Fruit fly (Drosophila melanogaster) whole organism, embryonic: ENCODE data around the gene vers.
A peak's percentile ranks its signal among the peaks of the same experiment; 100 is the strongest.

ENCODE experiments used
- Ada2b ChIP-seq: fragments of 200-800 bp; sonication (Bioruptor generic); IDR thresholded peaks from 2 replicates; pipeline ENCODE4 v1.3.6; 2022; ENCODE audit warnings: missing biosample characterization, missing genetic modification characterization
- Antp ChIP-seq: fragments of 200-800 bp; sonication (Bioruptor generic); optimal IDR thresholded peaks from 3 replicates; lab custom pipeline; 2016; ENCODE audit warnings: missing biosample characterization, missing genetic modification characterization
- Atf6 ChIP-seq: fragments of 200-800 bp; sonication (Bioruptor generic); IDR thresholded peaks from 2 replicates; pipeline ENCODE4 v1.3.6; 2022; ENCODE audit warnings: missing biosample characterization, missing genetic modification characterization
- Bdp1 ChIP-seq: fragments of 200-800 bp; sonication (Bioruptor generic); optimal IDR thresholded peaks from 3 replicates; lab custom pipeline; 2016; ENCODE audit warnings: missing biosample characterization, missing genetic modification characterization
- CG12155 ChIP-seq: fragments of 200-800 bp; sonication (Bioruptor generic); optimal IDR thresholded peaks from 3 replicates; lab custom pipeline; 2016; ENCODE audit warnings: missing biosample characterization, missing genetic modification characterization
- CG12219 ChIP-seq: fragments of 200-800 bp; sonication (Bioruptor generic); optimal IDR thresholded peaks from 3 replicates; lab custom pipeline; 2018; ENCODE audit warnings: missing biosample characterization, mild to moderate bottlenecking, missing genetic modification characterization
- CG12236 ChIP-seq: fragments of 200-800 bp; sonication (Bioruptor generic); optimal IDR thresholded peaks from 2 replicates; lab custom pipeline; 2016; ENCODE audit warnings: missing biosample characterization, missing genetic modification characterization
- CG1233 ChIP-seq: fragments of 200-800 bp; sonication (Bioruptor generic); optimal IDR thresholded peaks from 4 replicates; lab custom pipeline; 2018; ENCODE audit warnings: missing biosample characterization, mild to moderate bottlenecking, missing genetic modification characterization
- CG13424 ChIP-seq: fragments of 200-800 bp; sonication (Bioruptor generic); optimal IDR thresholded peaks from 2 replicates; lab custom pipeline; 2019; ENCODE audit warnings: missing biosample characterization, mild to moderate bottlenecking, missing genetic modification characterization, moderate library complexity
- CG17186 ChIP-seq: fragments of 200-800 bp; sonication (Bioruptor generic); optimal IDR thresholded peaks from 3 replicates; lab custom pipeline; 2017; ENCODE audit warnings: missing biosample characterization, missing genetic modification reagents, missing genetic modification characterization
- CG17361 ChIP-seq: fragments of 200-800 bp; sonication (Bioruptor generic); IDR thresholded peaks from 3 replicates; pipeline ENCODE4 v1.3.6; 2022; ENCODE audit warnings: missing biosample characterization, missing genetic modification characterization
- CG3163 ChIP-seq: fragments of 200-800 bp; sonication (Bioruptor generic); optimal IDR thresholded peaks from 3 replicates; lab custom pipeline; 2016; ENCODE audit warnings: missing biosample characterization, missing genetic modification characterization
- CG33213 ChIP-seq: fragments of 200-800 bp; sonication (Bioruptor generic); optimal IDR thresholded peaks from 3 replicates; lab custom pipeline; 2016; ENCODE audit warnings: missing biosample characterization, missing genetic modification characterization
- CG33557 ChIP-seq: fragments of 200-800 bp; sonication (Bioruptor generic); optimal IDR thresholded peaks from 2 replicates; lab custom pipeline; 2019; ENCODE audit warnings: missing biosample characterization, mild to moderate bottlenecking, missing genetic modification characterization, moderate library complexity
- CG3407 ChIP-seq: fragments of 200-800 bp; sonication (Bioruptor generic); optimal IDR thresholded peaks from 2 replicates; lab custom pipeline; 2018; ENCODE audit warnings: missing biosample characterization, mild to moderate bottlenecking, missing genetic modification characterization
- CG34376 ChIP-seq: fragments of 200-800 bp; sonication (Bioruptor generic); optimal IDR thresholded peaks from 2 replicates; lab custom pipeline; 2018; ENCODE audit warnings: missing biosample characterization, mild to moderate bottlenecking, missing genetic modification characterization
- CG3838 ChIP-seq: fragments of 200-800 bp; sonication (Bioruptor generic); optimal IDR thresholded peaks from 3 replicates; lab custom pipeline; 2016; ENCODE audit warnings: missing biosample characterization, missing genetic modification characterization
- CG4282 ChIP-seq: fragments of 200-800 bp; sonication (Bioruptor generic); optimal IDR thresholded peaks from 2 replicates; lab custom pipeline; 2016; ENCODE audit warnings: missing biosample characterization, missing genetic modification characterization
- CG4820 ChIP-seq: fragments of 200-800 bp; sonication (Bioruptor generic); optimal IDR thresholded peaks from 3 replicates; lab custom pipeline; 2016; ENCODE audit warnings: missing biosample characterization, missing genetic modification characterization
- CG6175 ChIP-seq: fragments of 200-800 bp; sonication (Bioruptor generic); IDR thresholded peaks from 3 replicates; pipeline ENCODE4 v1.3.6; 2022; ENCODE audit warnings: missing biosample characterization, missing genetic modification characterization
- CG6689 ChIP-seq: fragments of 200-800 bp; sonication (Bioruptor generic); IDR thresholded peaks from 2 replicates; pipeline ENCODE4 v1.3.6; 2022; ENCODE audit warnings: missing biosample characterization, missing genetic modification characterization
- CG6854 ChIP-seq: fragments of 200-800 bp; sonication (Bioruptor generic); optimal IDR thresholded peaks from 3 replicates; lab custom pipeline; 2017; ENCODE audit warnings: missing biosample characterization, mild to moderate bottlenecking, missing genetic modification characterization
- CG7745 ChIP-seq: fragments of 200-800 bp; sonication (Bioruptor generic); optimal IDR thresholded peaks from 2 replicates; lab custom pipeline; 2018; ENCODE audit warnings: missing biosample characterization, mild to moderate bottlenecking, missing genetic modification characterization, moderate library complexity
- CG7987 ChIP-seq: fragments of 200-800 bp; sonication (Bioruptor generic); optimal IDR thresholded peaks from 2 replicates; lab custom pipeline; 2018; ENCODE audit warnings: missing biosample characterization, mild to moderate bottlenecking, missing genetic modification characterization, moderate library complexity
- CG9932 ChIP-seq: fragments of 200-800 bp; sonication (Bioruptor generic); IDR thresholded peaks from 2 replicates; pipeline ENCODE4 v1.3.6; 2022; ENCODE audit warnings: missing biosample characterization, missing genetic modification characterization
- Doc3 ChIP-seq: fragments of 200-800 bp; sonication (Bioruptor generic); IDR thresholded peaks from 3 replicates; pipeline ENCODE4 v1.3.6; 2022; ENCODE audit warnings: missing biosample characterization, missing genetic modification characterization; ENCODE audit not compliant: partially characterized antibody
- H2.0 ChIP-seq: fragments of 200-800 bp; sonication (Bioruptor generic); IDR thresholded peaks from 2 replicates; pipeline ENCODE4 v1.3.6; 2022; ENCODE audit warnings: missing biosample characterization, missing genetic modification characterization
- HLH3B ChIP-seq: fragments of 200-800 bp; sonication (Bioruptor generic); IDR thresholded peaks from 2 replicates; pipeline ENCODE4 v1.3.6; 2022; ENCODE audit warnings: missing biosample characterization, missing genetic modification characterization
- HLHmδ ChIP-seq: fragments of 200-800 bp; sonication (Bioruptor generic); optimal IDR thresholded peaks from 2 replicates; lab custom pipeline; 2018; ENCODE audit warnings: missing biosample characterization, mild to moderate bottlenecking, missing genetic modification characterization, moderate library complexity
- Hand ChIP-seq: fragments of 200-800 bp; sonication (Bioruptor generic); optimal IDR thresholded peaks from 2 replicates; lab custom pipeline; 2017; ENCODE audit warnings: mild to moderate bottlenecking, missing biosample characterization, missing genetic modification reagents, missing genetic modification characterization
- Hmr ChIP-seq: fragments of 200-800 bp; sonication (Bioruptor generic); optimal IDR thresholded peaks from 3 replicates; lab custom pipeline; 2017; ENCODE audit warnings: mild to moderate bottlenecking, missing biosample characterization, missing genetic modification reagents, missing genetic modification characterization
- Lhr ChIP-seq: fragments of 200-800 bp; sonication (Bioruptor generic); optimal IDR thresholded peaks from 3 replicates; lab custom pipeline; 2017; ENCODE audit warnings: mild to moderate bottlenecking, missing biosample characterization, missing genetic modification reagents, missing genetic modification characterization
- Meics ChIP-seq: fragments of 200-800 bp; sonication (Bioruptor generic); optimal IDR thresholded peaks from 2 replicates; lab custom pipeline; 2017; ENCODE audit warnings: missing biosample characterization, mild to moderate bottlenecking, missing genetic modification characterization
- Oli ChIP-seq: fragments of 200-800 bp; sonication (Bioruptor generic); optimal IDR thresholded peaks from 2 replicates; lab custom pipeline; 2018; ENCODE audit warnings: missing biosample characterization, mild to moderate bottlenecking, missing genetic modification characterization, moderate library complexity
- Tbp ChIP-seq: fragments of >200 bp; optimal IDR thresholded peaks from 2 replicates; lab custom pipeline; 2018; ENCODE audit warnings: missing biosample characterization, missing genetic modification characterization
- YL-1 ChIP-seq: fragments of 200-800 bp; sonication (Bioruptor generic); optimal IDR thresholded peaks from 3 replicates; lab custom pipeline; 2017; ENCODE audit warnings: missing biosample characterization, mild to moderate bottlenecking, missing genetic modification characterization
- bcd ChIP-seq: fragments of 200-800 bp; sonication (Bioruptor generic); optimal IDR thresholded peaks from 2 replicates; lab custom pipeline; 2017; ENCODE audit warnings: missing biosample characterization, mild to moderate bottlenecking, missing genetic modification characterization
- crc ChIP-seq: fragments of 200-800 bp; sonication (Bioruptor generic); optimal IDR thresholded peaks from 2 replicates; lab custom pipeline; 2016; ENCODE audit warnings: missing biosample characterization, missing genetic modification characterization
- crol ChIP-seq: fragments of 200-800 bp; sonication (Bioruptor generic); IDR thresholded peaks from 2 replicates; pipeline ENCODE4 v1.3.6; 2022; ENCODE audit warnings: missing biosample characterization, missing genetic modification characterization
- exex ChIP-seq: fragments of 200-800 bp; sonication (Bioruptor generic); optimal IDR thresholded peaks from 4 replicates; lab custom pipeline; 2018; ENCODE audit warnings: missing biosample characterization, mild to moderate bottlenecking, missing genetic modification characterization, moderate library complexity
- gcm2 ChIP-seq: fragments of 200-800 bp; sonication (Bioruptor generic); optimal IDR thresholded peaks from 2 replicates; lab custom pipeline; 2016; ENCODE audit warnings: missing biosample characterization, missing genetic modification characterization
- grn ChIP-seq: fragments of 200-800 bp; sonication (Bioruptor generic); optimal IDR thresholded peaks from 3 replicates; lab custom pipeline; 2017; ENCODE audit warnings: missing biosample characterization, missing genetic modification characterization
- gro ChIP-seq: fragments of 200-800 bp; sonication (Bioruptor generic); optimal IDR thresholded peaks from 2 replicates; lab custom pipeline; 2016; ENCODE audit warnings: missing biosample characterization, missing genetic modification characterization
- kah ChIP-seq: fragments of 200-800 bp; sonication (Bioruptor generic); optimal IDR thresholded peaks from 2 replicates; lab custom pipeline; 2018; ENCODE audit warnings: missing biosample characterization, mild to moderate bottlenecking, missing genetic modification characterization
- kay ChIP-seq: fragments of 200-800 bp; sonication (Bioruptor generic); optimal IDR thresholded peaks from 2 replicates; lab custom pipeline; 2016; ENCODE audit warnings: missing biosample characterization, missing genetic modification characterization
- luna ChIP-seq: fragments of 200-800 bp; sonication (Bioruptor generic); optimal IDR thresholded peaks from 2 replicates; lab custom pipeline; 2016; ENCODE audit warnings: missing biosample characterization, missing genetic modification characterization
- nerfin-2 ChIP-seq: fragments of 200-800 bp; sonication (Bioruptor generic); IDR thresholded peaks from 2 replicates; pipeline ENCODE4 v1.3.6; 2022; ENCODE audit warnings: missing biosample characterization, missing genetic modification characterization; ENCODE audit not compliant: partially characterized antibody
- peb ChIP-seq: fragments of 200-800 bp; sonication (Bioruptor generic); IDR thresholded peaks from 2 replicates; pipeline ENCODE4 v1.3.6; 2022; ENCODE audit warnings: missing biosample characterization, missing genetic modification characterization
- sens ChIP-seq: fragments of 200-800 bp; sonication (Bioruptor generic); peaks from one replicate; lab custom pipeline; 2016; ENCODE audit warnings: missing biosample characterization, missing genetic modification characterization
- sim ChIP-seq: fragments of 200-800 bp; sonication (Bioruptor generic); IDR thresholded peaks from 2 replicates; pipeline ENCODE4 v1.3.6; 2022; ENCODE audit warnings: missing biosample characterization, missing genetic modification characterization

Gene vers

dm6 chr3L:12145709-12146694 is 30.1 kb downstream of the vers start, which contains the start of the genes eIF3l and Nrx-IV (continued):
- TF ChIP-seq CG7745 (tag; lab: Kevin White, UChicago) (no peak), Tbp (GFP tag; lab: Kevin White, UChicago) (no peak), nerfin-2 (no peak), crol (GFP tag; lab: Robert Waterston, UW) (no peak), CG12236 (GFP tag; lab: Kevin White, UChicago) (no peak), H2.0 (no peak), kah (GFP tag; lab: Kevin White, UChicago) (peak; percentile 11), Ada2b (GFP tag; lab: Robert Waterston, UW) (no peak), crc (GFP tag; lab: Kevin White, UChicago) (no peak), exex (tag; lab: Kevin White, UChicago) (no peak), Bdp1 (GFP tag; lab: Kevin White, UChicago) (no peak), CG33213 (GFP tag; lab: Kevin White, UChicago) (peak; percentile 18), YL-1 (GFP tag; lab: Kevin White, UChicago) (peak; percentile 57), Meics (GFP tag; lab: Kevin White, UChicago) (no peak), sim (no peak), peb (no peak), luna (GFP tag; lab: Kevin White, UChicago) (no peak), gcm2 (GFP tag; lab: Kevin White, UChicago) (no peak), HLH3B (GFP tag; lab: Robert Waterston, UW) (no peak), CG7987 (GFP tag; lab: Kevin White, UChicago) (no peak), CG3838 (no peak), Antp (no peak), Hmr (GFP tag; lab: Kevin White, UChicago) (no peak), Oli (no peak), CG4282 (no peak), Doc3 (GFP tag; lab: Robert Waterston, UW) (peak; percentile 59; the same call in 2 of the 3 replicates), Hand (GFP tag; lab: Kevin White, UChicago) (no peak), CG13424 (no peak), CG6175 (no peak), HLHmδ (GFP tag; lab: Kevin White, UChicago) (peak; percentile 39), CG1233 (GFP tag; lab: Kevin White, UChicago) (no peak), bcd (GFP tag; lab: Kevin White, UChicago) (no peak), CG3163 (GFP tag; lab: Kevin White, UChicago) (no peak), CG3407 (GFP tag; lab: Kevin White, UChicago) (no peak), gro (GFP tag; lab: Kevin White, UChicago) (no peak), CG6689 (GFP tag; lab: Robert Waterston, UW) (no peak), Atf6 (GFP tag; lab: Robert Waterston, UW) (no peak), CG12155 (GFP tag; lab: Kevin White, UChicago) (peak; percentile 32), CG17186 (GFP tag; lab: Kevin White, UChicago) (no peak), CG12219 (GFP tag; lab: Kevin White, UChicago) (no peak), CG9932 (GFP tag; lab: Robert Waterston, UW) (no peak), Lhr (no peak), CG4820 (no peak), CG33557 (GFP tag; lab: Kevin White, UChicago) (no peak), CG17361 (no peak; the same call in 2 of the 3 replicates), sens (GFP tag; lab: Kevin White, UChicago) (peak; percentile 36), CG34376 (GFP tag; lab: Kevin White, UChicago) (no peak), kay (GFP tag; lab: Kevin White, UChicago) (peak; percentile 35), grn (GFP tag; lab: Kevin White, UChicago) (no peak), CG6854 (GFP tag; lab: Kevin White, UChicago) (no peak)
